Worm (Caenorhabditis elegans) whole organism, L3 larva: Measurements from ENCODE around the gene spe-49.

Experiments
- R02D3.7 ChIP-seq: fragments of 150-350 bp; optimal IDR thresholded peaks from 2 replicates; lab custom pipeline; 2014; ENCODE audit warnings: missing biosample characterization, missing genetic modification characterization
- ZK546.5 ChIP-seq: sonication (generic microtip); optimal IDR thresholded peaks from 2 replicates; lab custom pipeline; 2017; ENCODE audit warnings: missing biosample characterization, missing genetic modification characterization
- aly-2 ChIP-seq: fragments of 150-350 bp; optimal IDR thresholded peaks from 2 replicates; lab custom pipeline; 2014; ENCODE audit warnings: missing biosample characterization, missing genetic modification characterization
- ama-1 ChIP-seq: fragments of 150-350 bp; optimal IDR thresholded peaks from 2 replicates; lab custom pipeline; 2018
- ceh-16 ChIP-seq: sonication (generic microtip); optimal IDR thresholded peaks from 2 replicates; lab custom pipeline; 2017; ENCODE audit warnings: missing biosample characterization, missing genetic modification characterization
- ceh-28 ChIP-seq: fragments of 150-350 bp; optimal IDR thresholded peaks from 2 replicates; lab custom pipeline; 2014; ENCODE audit warnings: missing biosample characterization, missing genetic modification reagents, missing genetic modification characterization
- daf-12 ChIP-seq: fragments of 150-350 bp; optimal IDR thresholded peaks from 2 replicates; lab custom pipeline; 2014; ENCODE audit warnings: missing biosample characterization, missing genetic modification reagents, missing genetic modification characterization
- egl-27 ChIP-seq: sonication (generic microtip); optimal IDR thresholded peaks from 4 replicates; lab custom pipeline; 2017; ENCODE audit warnings: missing biosample characterization, missing genetic modification reagents, missing genetic modification characterization
- egl-5 ChIP-seq: fragments of 150-350 bp; optimal IDR thresholded peaks from 2 replicates; lab custom pipeline; 2017; ENCODE audit warnings: missing biosample characterization, missing genetic modification reagents, missing genetic modification characterization, inconsistent platforms
- elt-1 ChIP-seq: fragments of 150-350 bp; optimal IDR thresholded peaks from 2 replicates; lab custom pipeline; 2014; ENCODE audit warnings: missing biosample characterization, missing genetic modification characterization
- fkh-10 ChIP-seq: sonication (generic microtip); optimal IDR thresholded peaks from 2 replicates; lab custom pipeline; 2017; ENCODE audit warnings: missing biosample characterization, missing genetic modification reagents, missing genetic modification characterization
- fos-1 ChIP-seq: fragments of 150-350 bp; optimal IDR thresholded peaks from 2 replicates; lab custom pipeline; 2014; ENCODE audit warnings: missing biosample characterization, missing genetic modification characterization
- hmg-11 ChIP-seq: sonication (generic microtip); optimal IDR thresholded peaks from 2 replicates; lab custom pipeline; 2016; ENCODE audit warnings: missing genetic modification characterization, missing compliant biosample characterization
- lin-15B ChIP-seq: fragments of 150-350 bp; optimal IDR thresholded peaks from 2 replicates; lab custom pipeline; 2014; ENCODE audit warnings: missing biosample characterization, missing genetic modification characterization
- lin-39 ChIP-seq: fragments of 150-350 bp; optimal IDR thresholded peaks from 2 replicates; lab custom pipeline; 2018; ENCODE audit warnings: missing biosample characterization, missing genetic modification reagents, missing genetic modification characterization
- mml-1 ChIP-seq: fragments of 150-350 bp; sonication (generic microtip); optimal IDR thresholded peaks from 3 replicates; lab custom pipeline; 2014; ENCODE audit warnings: missing biosample characterization, missing genetic modification characterization
- nfya-1 ChIP-seq: sonication (generic microtip); optimal IDR thresholded peaks from 2 replicates; lab custom pipeline; 2017; ENCODE audit warnings: missing genetic modification characterization, mild to moderate bottlenecking, missing compliant biosample characterization, antibody characterized with exemption, moderate library complexity; ENCODE audit not compliant: insufficient read depth
- nhr-11 ChIP-seq: fragments of 150-350 bp; optimal IDR thresholded peaks from 2 replicates; lab custom pipeline; 2014; ENCODE audit warnings: missing biosample characterization, missing genetic modification characterization
- nhr-23 ChIP-seq: fragments of 150-350 bp; optimal IDR thresholded peaks from 2 replicates; lab custom pipeline; 2014; ENCODE audit warnings: missing biosample characterization, missing genetic modification reagents, missing genetic modification characterization
- nhr-237 ChIP-seq: fragments of 150-350 bp; optimal IDR thresholded peaks from 2 replicates; lab custom pipeline; 2014; ENCODE audit warnings: missing biosample characterization, missing genetic modification characterization
- nhr-25 ChIP-seq: sonication (generic microtip); optimal IDR thresholded peaks from 2 replicates; lab custom pipeline; 2017; ENCODE audit warnings: missing biosample characterization, missing genetic modification characterization
- nhr-28 ChIP-seq: fragments of 150-350 bp; optimal IDR thresholded peaks from 2 replicates; lab custom pipeline; 2014; ENCODE audit warnings: missing biosample characterization, missing genetic modification characterization
- nhr-43 ChIP-seq: sonication (generic microtip); optimal IDR thresholded peaks from 2 replicates; lab custom pipeline; 2016; ENCODE audit warnings: mild to moderate bottlenecking, missing genetic modification characterization, missing compliant biosample characterization; ENCODE audit not compliant: poor library complexity, severe bottlenecking
- nhr-76 ChIP-seq: fragments of 150-350 bp; sonication (generic microtip); optimal IDR thresholded peaks from 5 replicates; lab custom pipeline; 2014; ENCODE audit warnings: missing biosample characterization, missing genetic modification characterization
- nhr-77 ChIP-seq: fragments of 150-350 bp; optimal IDR thresholded peaks from 2 replicates; lab custom pipeline; 2014; ENCODE audit warnings: missing biosample characterization, missing genetic modification characterization
- pha-4 ChIP-seq: fragments of 150-350 bp; optimal IDR thresholded peaks from 2 replicates; lab custom pipeline; 2014; ENCODE audit warnings: missing biosample characterization, missing genetic modification reagents, missing genetic modification characterization
- pqm-1 ChIP-seq: fragments of 150-350 bp; optimal IDR thresholded peaks from 2 replicates; lab custom pipeline; 2017; ENCODE audit warnings: missing biosample characterization, missing genetic modification characterization, inconsistent platforms
- snpc-4 ChIP-seq: fragments of 150-350 bp; optimal IDR thresholded peaks from 2 replicates; lab custom pipeline; 2014; ENCODE audit warnings: missing biosample characterization, missing genetic modification characterization
- unc-39 ChIP-seq: sonication (generic microtip); optimal IDR thresholded peaks from 4 replicates; lab custom pipeline; 2017; ENCODE audit warnings: missing biosample characterization, missing genetic modification characterization
- zag-1 ChIP-seq: fragments of 150-350 bp; optimal IDR thresholded peaks from 2 replicates; lab custom pipeline; 2014; ENCODE audit warnings: missing biosample characterization, missing genetic modification characterization
- ztf-11 ChIP-seq: fragments of 150-350 bp; optimal IDR thresholded peaks from 2 replicates; lab custom pipeline; 2014; ENCODE audit warnings: missing biosample characterization, missing genetic modification characterization
- ztf-4 ChIP-seq: fragments of 150-350 bp; optimal IDR thresholded peaks from 2 replicates; lab custom pipeline; 2014; ENCODE audit warnings: missing biosample characterization, missing genetic modification characterization

spe-49 gene

ce11 chrV:6326980-6327379 lies 45.8 kb downstream of the spe-49 start, which contains the start of gene fbxa-202:
TSS of gene fbxa-202 (plus strand) at chrV:6327280.
- TF ChIP-seq nhr-25 (tag; lab: Kevin White, UChicago), result no peak
- no peak for TF ChIP-seq ceh-16 (tag; lab: Kevin White, UChicago)
- no peak for TF ChIP-seq nhr-76 (tag; lab: Kevin White, UChicago)
- TF ChIP-seq fkh-10 (GFP tag; lab: Kevin White, UChicago), result no peak
- no peak for TF ChIP-seq daf-12 (tag; lab: Kevin White, UChicago)
- TF ChIP-seq lin-15B, result no peak
- TF ChIP-seq aly-2 (tag; lab: Kevin White, UChicago), result no peak
- no peak for TF ChIP-seq nhr-11 (tag; lab: Kevin White, UChicago)
- no peak for TF ChIP-seq lin-39 (tag; lab: Kevin White, UChicago)
- no peak for TF ChIP-seq R02D3.7 (tag; lab: Kevin White, UChicago)
- no peak for TF ChIP-seq nhr-237
- TF ChIP-seq elt-1, result no peak

ce11 chrV:6328897-6329296 lies 47.7 kb downstream of the spe-49 start, which contains the start of gene T28C12.2:
TSS of gene T28C12.2 (plus strand) at chrV:6329197.
- no peak for TF ChIP-seq nhr-23
- TF ChIP-seq pqm-1 (tag; lab: Kevin White, UChicago), result no peak
- TF ChIP-seq nhr-77 (tag; lab: Kevin White, UChicago), result no peak
- no peak for TF ChIP-seq R02D3.7 (tag; lab: Kevin White, UChicago)
- TF ChIP-seq nhr-25 (tag; lab: Kevin White, UChicago), result no peak
- TF ChIP-seq hmg-11 (tag; lab: Kevin White, UChicago), result no peak
- TF ChIP-seq nhr-11 (tag; lab: Kevin White, UChicago), result no peak
- TF ChIP-seq nhr-43, result no peak
- TF ChIP-seq unc-39 (tag; lab: Kevin White, UChicago), result no peak
- TF ChIP-seq nhr-28, result no peak
- no peak for TF ChIP-seq egl-5 (tag; lab: Kevin White, UChicago)
- TF ChIP-seq fkh-10 (GFP tag; lab: Kevin White, UChicago), result no peak
- no peak for TF ChIP-seq zag-1 (tag; lab: Kevin White, UChicago)
- TF ChIP-seq aly-2 (tag; lab: Kevin White, UChicago), result no peak
- TF ChIP-seq ztf-4 (tag; lab: Kevin White, UChicago), result no peak
- TF ChIP-seq nfya-1 (tag; lab: Kevin White, UChicago), result no peak
- TF ChIP-seq pha-4 (tag; lab: Kevin White, UChicago), result no peak
- TF ChIP-seq ama-1 (lab: Kevin White, UChicago), result no peak
- TF ChIP-seq elt-1, result no peak
- TF ChIP-seq, all 47 proteins: peak for 0

- TF ChIP-seq snpc-4 (tag; lab: Kevin White, UChicago), result no peak
- no peak for TF ChIP-seq egl-27 (tag; lab: Kevin White, UChicago)
- no peak for TF ChIP-seq ceh-28 (tag; lab: Kevin White, UChicago)
- TF ChIP-seq ztf-4 (tag; lab: Kevin White, UChicago), result no peak
- no peak for TF ChIP-seq ztf-11 (tag; lab: Kevin White, UChicago)
- no peak for TF ChIP-seq ZK546.5
- TF ChIP-seq mml-1 (tag; lab: Kevin White, UChicago), result no peak
- TF ChIP-seq fos-1 (tag; lab: Kevin White, UChicago), result no peak
- TF ChIP-seq R02D3.7 (tag; lab: Kevin White, UChicago), result no peak
- TF ChIP-seq pha-4 (tag; lab: Kevin White, UChicago), result no peak
- TF ChIP-seq lin-39 (tag; lab: Kevin White, UChicago), result no peak
- TF ChIP-seq lin-15B, result no peak
Observed at ce11 chrV:6331607-6332006, 50.4 kb downstream of the spe-49 start, which contains the start of gene T28C12.1. TSS of gene T28C12.1 (plus strand) at chrV:6331907.
